Worm (Caenorhabditis elegans) whole organism, L4 larva: ENCODE results near the gene suca-1.

Experiments
- Y5F2A.4 ChIP-seq: fragments of 200-800 bp; sonication (Bioruptor generic); optimal IDR thresholded peaks from 2 replicates; lab custom pipeline; 2018; ENCODE audit warnings: mild to moderate bottlenecking, missing genetic modification characterization, missing compliant biosample characterization
- aly-2 ChIP-seq: sonication (generic microtip); optimal IDR thresholded peaks from 2 replicates; lab custom pipeline; 2018; ENCODE audit warnings: missing biosample characterization, missing genetic modification characterization
- ceh-82 ChIP-seq: sonication (generic microtip); optimal IDR thresholded peaks from 2 replicates; lab custom pipeline; 2017; ENCODE audit warnings: missing biosample characterization, missing genetic modification characterization
- egl-27 ChIP-seq: sonication (generic microtip); optimal IDR thresholded peaks from 3 replicates; lab custom pipeline; 2017; ENCODE audit warnings: missing biosample characterization, missing genetic modification reagents, missing genetic modification characterization
- hmg-1.1 ChIP-seq: fragments of 200-800 bp; sonication (Bioruptor generic); IDR thresholded peaks from 2 replicates; pipeline ENCODE4 v1.3.6; 2022; ENCODE audit warnings: missing genetic modification reagents, missing genetic modification characterization, missing compliant biosample characterization
- lin-13 ChIP-seq: fragments of 150-350 bp; optimal IDR thresholded peaks from 2 replicates; lab custom pipeline; 2014; ENCODE audit warnings: missing biosample characterization, missing genetic modification reagents, missing genetic modification characterization
- mep-1 ChIP-seq: fragments of 150-350 bp; sonication (generic microtip); optimal IDR thresholded peaks from 3 replicates; lab custom pipeline; 2014; ENCODE audit warnings: missing biosample characterization, missing genetic modification characterization
- pha-4 ChIP-seq, 2 experiments: fragments of 150-350 bp in 1 of 2; fragments of 200-800 bp in 1 of 2; sonication (Bioruptor generic) in 1 of 2; IDR thresholded peaks in 1 of 2; optimal IDR thresholded peaks in 1 of 2; 2 replicates each; pipeline versions ENCODE4 v1.3.6 to Lab custom; 2014 to 2022; ENCODE audit warnings: missing genetic modification characterization in 2 of 2, missing genetic modification reagents in 2 of 2, missing biosample characterization in 1 of 2, missing compliant biosample characterization in 1 of 2
- unc-62 ChIP-seq, 3 experiments: fragments of 150-350 bp in 1 of 3; sonication (generic microtip); optimal IDR thresholded peaks in 2 of 3; peaks in 1 of 3; 1 replicate in 1 of 3; 2 replicates in 2 of 3; lab custom pipeline; 2014 to 2017; ENCODE audit warnings: missing biosample characterization in 3 of 3, missing genetic modification characterization in 3 of 3, missing genetic modification reagents in 3 of 3, missing genotype in 1 of 3
- zag-1 ChIP-seq: fragments of 150-350 bp; optimal IDR thresholded peaks from 2 replicates; lab custom pipeline; 2014; ENCODE audit warnings: missing biosample characterization, missing genetic modification characterization

DNA sequence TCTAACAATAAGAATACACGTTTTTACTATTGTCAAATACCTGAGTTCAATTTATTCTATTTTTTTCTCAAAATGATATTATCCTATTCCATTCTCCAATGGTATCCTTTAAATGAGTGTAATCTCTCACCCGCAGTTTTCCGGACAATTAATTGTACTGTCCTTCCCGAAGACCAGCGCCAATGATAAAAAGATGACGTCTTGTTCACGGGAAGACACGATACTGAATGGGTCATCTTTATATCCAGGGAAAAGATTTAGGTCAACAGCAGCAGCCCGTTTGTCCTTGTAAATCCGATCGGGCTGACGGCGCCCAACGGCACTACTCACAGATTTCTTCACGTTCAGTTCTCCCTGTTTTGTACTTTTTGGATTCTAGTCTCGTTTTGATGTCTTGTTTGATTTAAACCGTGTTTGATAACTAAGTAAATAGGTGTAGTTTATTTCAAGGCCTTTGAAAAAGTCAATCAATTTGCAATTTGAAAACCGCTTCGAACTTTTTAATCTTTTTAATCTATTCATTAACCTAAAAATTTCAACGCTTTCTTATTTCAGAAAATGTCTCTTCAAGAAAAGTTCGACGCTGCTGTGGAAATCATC, 2.9 kb upstream of the suca-1 start, which contains the start of gene acbp-3:
- no peak for TF ChIP-seq mep-1 (tag; lab: Kevin White, UChicago)
- TF ChIP-seq zag-1 (tag; lab: Kevin White, UChicago) = no peak
- TF ChIP-seq ceh-82 (tag; lab: Kevin White, UChicago) = no peak
- TF ChIP-seq pha-4 (GFP tag; IDR thresholded peaks at IDR 0.05; lab: Robert Waterston, UW) = no peak
- no peak for TF ChIP-seq pha-4 (tag; optimal IDR thresholded peaks at IDR 0.05; lab: Kevin White, UChicago)
- TF ChIP-seq Y5F2A.4 (GFP tag; lab: Kevin White, UChicago) = no peak
- no peak for TF ChIP-seq egl-27
- TF ChIP-seq aly-2 = no peak
- no peak for TF ChIP-seq hmg-1.1 (GFP tag; lab: Robert Waterston, UW)
- no peak for TF ChIP-seq unc-62 (GFP tag; optimal IDR thresholded peaks at IDR 0.05 in 1 of 2; lab: Kevin White, UChicago)
- no peak for TF ChIP-seq unc-62 (tag; optimal IDR thresholded peaks at IDR 0.05; lab: Kevin White, UChicago)
- TF ChIP-seq lin-13 (GFP tag; lab: Kevin White, UChicago) = no peak
